Fruit fly (Drosophila melanogaster): ENCODE measurements around the gene Lsp1gamma.

Lsp1gamma gene

DNA sequence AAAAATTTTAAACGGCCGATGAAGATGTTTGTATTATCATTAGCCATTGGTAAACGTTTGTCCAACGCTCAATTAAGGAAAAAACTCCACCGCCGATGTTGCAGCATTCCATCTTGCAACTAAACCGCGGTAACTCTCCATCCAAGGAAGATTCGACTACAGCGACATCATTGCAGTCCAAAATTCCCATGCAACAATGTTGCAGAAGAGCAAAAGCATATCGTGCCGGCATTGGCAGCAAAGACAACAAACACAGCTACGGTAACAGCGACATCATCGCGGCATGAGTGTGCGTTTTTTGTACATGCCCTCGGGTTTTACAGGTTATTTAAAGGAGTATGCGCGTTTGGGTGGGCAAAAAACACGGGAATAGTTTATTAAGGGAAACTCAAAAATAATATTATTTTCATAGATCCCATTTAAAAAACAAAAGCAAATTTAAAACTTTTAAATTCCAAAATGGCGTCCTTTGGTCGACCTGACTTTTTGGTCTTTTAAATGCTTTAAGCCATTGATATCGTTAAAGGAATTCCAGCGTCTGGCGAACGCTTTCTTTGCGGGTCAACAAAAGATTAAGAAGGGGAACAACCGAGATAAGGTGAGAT, 36.5 kb upstream of the Lsp1gamma start:
- TF ChIP-seq tll (GFP tag; optimal IDR thresholded peaks at IDR 0.05) = no peak
- no peak for TF ChIP-seq nerfin-1 (tag; optimal IDR thresholded peaks at IDR 0.05)
- no peak for TF ChIP-seq NC2β (GFP tag; optimal IDR thresholded peaks at IDR 0.05)
- no peak for TF ChIP-seq her (GFP tag; optimal IDR thresholded peaks at IDR 0.05)
- TF ChIP-seq Max (GFP tag; optimal IDR thresholded peaks at IDR 0.05) = no peak
- no peak for TF ChIP-seq yki (optimal IDR thresholded peaks at IDR 0.05)
- no peak for TF ChIP-seq Drgx (GFP tag; IDR thresholded peaks at IDR 0.05)
- TF ChIP-seq CG8089 (GFP tag; optimal IDR thresholded peaks at IDR 0.05) = no peak
- TF ChIP-seq Eip74EF (GFP tag; optimal IDR thresholded peaks at IDR 0.05) = no peak
- no peak for TF ChIP-seq CG18011 (GFP tag; optimal IDR thresholded peaks at IDR 0.05)
- no peak for TF ChIP-seq CG10209 (GFP tag; optimal IDR thresholded peaks at IDR 0.05)

DNA sequence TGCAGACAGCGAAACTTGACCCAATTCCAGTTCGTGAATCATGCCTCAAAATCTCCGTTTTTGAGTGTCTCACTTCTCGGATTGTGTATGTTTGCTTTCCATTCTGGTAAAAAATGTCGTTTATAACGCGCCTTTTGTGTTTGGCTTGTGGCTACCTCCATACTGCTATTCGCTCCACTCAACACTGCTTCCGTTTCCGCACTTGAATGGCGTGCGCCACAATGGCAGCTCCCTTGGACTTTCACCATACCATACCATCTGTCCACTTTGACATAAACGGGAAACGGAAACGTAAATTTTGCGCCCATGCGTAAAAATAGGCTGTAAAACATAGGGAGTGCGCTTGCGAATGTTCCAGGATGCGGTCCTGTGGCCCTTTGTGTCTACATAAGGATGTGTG, 31.6 kb upstream of the Lsp1gamma start:
- TF ChIP-seq sob (GFP tag; IDR thresholded peaks at IDR 0.05) = no peak
- TF ChIP-seq tap (tag; optimal IDR thresholded peaks at IDR 0.05) = peak; percentile 46
- peak; percentile 72 for TF ChIP-seq Ets65A (GFP tag)
- TF ChIP-seq Ets97D (GFP tag; optimal IDR thresholded peaks at IDR 0.05) = peak; percentile 61
- peak; percentile 17 for TF ChIP-seq CG1233 (GFP tag; optimal IDR thresholded peaks at IDR 0.05)
- peak; percentile 53 for TF ChIP-seq phol (tag; optimal IDR thresholded peaks at IDR 0.05)
- TF ChIP-seq nerfin-1 (tag; optimal IDR thresholded peaks at IDR 0.05) = peak; percentile 18
- TF ChIP-seq dmrt99B (tag; optimal IDR thresholded peaks at IDR 0.05) = peak; percentile 44
- TF ChIP-seq Sox100B (GFP tag; optimal IDR thresholded peaks at IDR 0.05) = peak; percentile 14
- TF ChIP-seq pfk (GFP tag; optimal IDR thresholded peaks at IDR 0.05) = peak; percentile 22
- TF ChIP-seq CG8290 (GFP tag; optimal IDR thresholded peaks at IDR 0.05) = peak; percentile 6
- TF ChIP-seq CG8290 (tag; optimal IDR thresholded peaks at IDR 0.05) = no peak
- no peak for TF ChIP-seq CG2129 (GFP tag; IDR thresholded peaks at IDR 0.05; ENCODE audit: partially characterized antibody)
- TF ChIP-seq CG13894 (tag; optimal IDR thresholded peaks at IDR 0.05) = peak; percentile 16
- TF ChIP-seq sisA (GFP tag; IDR thresholded peaks at IDR 0.05) = no peak
- no peak for TF ChIP-seq tup (GFP tag; optimal IDR thresholded peaks at IDR 0.05)
- TF ChIP-seq HLHmδ (GFP tag; optimal IDR thresholded peaks at IDR 0.05) = peak; percentile 28
- TF ChIP-seq knrl (GFP tag; IDR thresholded peaks at IDR 0.05; ENCODE audit: partially characterized antibody) = no peak
- TF ChIP-seq hkb (optimal IDR thresholded peaks at IDR 0.05) = no peak
- peak; percentile 46 for TF ChIP-seq hkb (GFP tag; IDR thresholded peaks at IDR 0.05)
- TF ChIP-seq nau (GFP tag; optimal IDR thresholded peaks at IDR 0.05) = peak; percentile 43
- TF ChIP-seq CG12071 (GFP tag; optimal IDR thresholded peaks at IDR 0.05) = peak; percentile 19
- TF ChIP-seq CG13296 (GFP tag; optimal IDR thresholded peaks at IDR 0.05) = peak; percentile 9
- no peak for TF ChIP-seq ftz-f1 (GFP tag; optimal IDR thresholded peaks at IDR 0.05)
- peak; percentile 10 for TF ChIP-seq Med (GFP tag)
- no peak for TF ChIP-seq slbo (GFP tag; IDR thresholded peaks at IDR 0.05)
- no peak for TF ChIP-seq CG13775 (GFP tag; optimal IDR thresholded peaks at IDR 0.05)
- TF ChIP-seq Eip74EF (GFP tag; optimal IDR thresholded peaks at IDR 0.05) = peak in 1 of 2 experiments; percentile 39

DNA sequence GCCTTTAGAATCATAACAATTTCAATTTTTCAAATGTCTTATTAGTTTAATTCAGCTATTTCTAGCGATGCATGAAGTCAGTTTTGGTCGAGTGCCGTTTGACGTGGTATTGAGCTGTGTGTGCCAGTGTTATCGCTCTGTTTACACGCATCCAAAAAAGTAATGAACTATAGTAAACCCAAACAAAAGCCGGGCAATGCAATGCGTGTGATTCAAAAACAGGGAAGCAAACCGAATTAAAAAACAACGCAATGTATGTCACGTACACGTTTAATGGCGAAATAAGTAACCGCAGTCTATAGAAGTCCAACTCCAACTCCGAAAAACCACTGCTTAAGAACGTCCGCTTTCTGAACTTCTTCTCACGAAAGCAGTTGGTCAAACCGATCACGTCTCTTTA, 28.3 kb upstream of the Lsp1gamma start:
- no peak for TF ChIP-seq CG10543 (GFP tag; optimal IDR thresholded peaks at IDR 0.05)
- no peak for TF ChIP-seq CG17802 (tag; optimal IDR thresholded peaks at IDR 0.05)
- peak; percentile 12 for TF ChIP-seq kni (GFP tag; optimal IDR thresholded peaks at IDR 0.05)
- TF ChIP-seq D19B (GFP tag; optimal IDR thresholded peaks at IDR 0.05) = no peak
- TF ChIP-seq CG43689 (GFP tag; IDR thresholded peaks at IDR 0.05) = no peak
- peak; percentile 95 for TF ChIP-seq CG2199 (GFP tag; IDR thresholded peaks at IDR 0.05)

All from whole organism, embryonic.